Fruit fly (Drosophila melanogaster) whole organism, adult: ENCODE measurements around the gene MESR3.

Experiments
- CG11617 ChIP-seq: fragments of 200-800 bp; sonication (Bioruptor generic); optimal IDR thresholded peaks from 2 replicates; lab custom pipeline; 2017; ENCODE audit warnings: mild to moderate bottlenecking, missing biosample characterization, missing genetic modification reagents, missing genetic modification characterization
- CG12768 ChIP-seq: fragments of 200-800 bp; sonication (Bioruptor generic); optimal IDR thresholded peaks from 2 replicates; lab custom pipeline; 2017; ENCODE audit warnings: missing biosample characterization, missing genetic modification characterization, mild to moderate bottlenecking, moderate library complexity, missing genetic modification reagents
- CG14711 ChIP-seq: fragments of 200-800 bp; sonication (Bioruptor generic); optimal IDR thresholded peaks from 2 replicates; lab custom pipeline; 2018; ENCODE audit warnings: missing biosample characterization, mild to moderate bottlenecking, missing genetic modification characterization, moderate library complexity
- CG1620 ChIP-seq: fragments of 200-800 bp; sonication (Bioruptor generic); optimal IDR thresholded peaks from 2 replicates; lab custom pipeline; 2016; ENCODE audit warnings: missing biosample characterization, missing genetic modification characterization
- CG33017 ChIP-seq: fragments of 200-800 bp; sonication (Bioruptor generic); optimal IDR thresholded peaks from 2 replicates; lab custom pipeline; 2018; ENCODE audit warnings: missing biosample characterization, mild to moderate bottlenecking, missing genetic modification characterization, moderate library complexity
- CG5204 ChIP-seq: fragments of 200-800 bp; sonication (Bioruptor generic); optimal IDR thresholded peaks from 2 replicates; lab custom pipeline; 2016; ENCODE audit warnings: missing biosample characterization, missing genetic modification characterization
- CG7045 ChIP-seq: fragments of 200-800 bp; sonication (Bioruptor generic); optimal IDR thresholded peaks from 2 replicates; lab custom pipeline; 2017; ENCODE audit warnings: missing biosample characterization, mild to moderate bottlenecking, missing genetic modification characterization
- CG7101 ChIP-seq: fragments of 200-800 bp; sonication (Bioruptor generic); optimal IDR thresholded peaks from 2 replicates; lab custom pipeline; 2018; ENCODE audit warnings: missing biosample characterization, mild to moderate bottlenecking, missing genetic modification characterization, moderate library complexity
- Clk ChIP-seq: fragments of 200-800 bp; sonication (Bioruptor generic); optimal IDR thresholded peaks from 2 replicates; lab custom pipeline; 2017; ENCODE audit warnings: missing biosample characterization, missing genetic modification characterization
- Crg-1 ChIP-seq: fragments of 200-800 bp; sonication (Bioruptor generic); optimal IDR thresholded peaks from 2 replicates; lab custom pipeline; 2016; ENCODE audit warnings: missing biosample characterization, missing genetic modification characterization
- Hr96 ChIP-seq: fragments of 200-800 bp; sonication (Bioruptor generic); optimal IDR thresholded peaks from 2 replicates; lab custom pipeline; 2016; ENCODE audit warnings: missing biosample characterization, missing genetic modification characterization
- Mnt ChIP-seq: fragments of 200-800 bp; sonication (Bioruptor generic); optimal IDR thresholded peaks from 2 replicates; lab custom pipeline; 2016; ENCODE audit warnings: missing biosample characterization, mild to moderate bottlenecking, missing genetic modification characterization
- bab1 ChIP-seq: fragments of 200-800 bp; sonication (Bioruptor generic); optimal IDR thresholded peaks from 3 replicates; lab custom pipeline; 2019; ENCODE audit warnings: missing biosample characterization, mild to moderate bottlenecking, missing genetic modification characterization, moderate library complexity
- cic ChIP-seq: fragments of 200-800 bp; sonication (Bioruptor generic); optimal IDR thresholded peaks from 2 replicates; lab custom pipeline; 2017; ENCODE audit warnings: missing biosample characterization, mild to moderate bottlenecking, missing genetic modification characterization, moderate library complexity
- cnc ChIP-seq, 2 experiments: fragments of >200 bp; optimal IDR thresholded peaks; 2 replicates each; lab custom pipeline; 2017
- kay ChIP-seq: fragments of 200-800 bp; sonication (Bioruptor generic); peaks from one replicate; lab custom pipeline; 2016; ENCODE audit warnings: missing biosample characterization, missing genetic modification characterization, borderline replicate concordance
- ovo ChIP-seq: fragments of 200-800 bp; sonication (Bioruptor generic); optimal IDR thresholded peaks from 2 replicates; lab custom pipeline; 2016; ENCODE audit warnings: missing biosample characterization, missing genetic modification characterization
- pad ChIP-seq: fragments of 200-800 bp; sonication (Bioruptor generic); optimal IDR thresholded peaks from 3 replicates; lab custom pipeline; 2017; ENCODE audit warnings: missing biosample characterization, missing genetic modification characterization, mild to moderate bottlenecking, moderate library complexity, missing genetic modification reagents
- tj ChIP-seq: fragments of 200-800 bp; sonication (Bioruptor generic); optimal IDR thresholded peaks from 3 replicates; lab custom pipeline; 2017; ENCODE audit warnings: missing biosample characterization, mild to moderate bottlenecking, missing genetic modification characterization, moderate library complexity
- toe ChIP-seq: fragments of 200-800 bp; sonication (Bioruptor generic); optimal IDR thresholded peaks from 2 replicates; lab custom pipeline; 2016; ENCODE audit warnings: missing biosample characterization, missing genetic modification characterization

Gene MESR3

dm6 chr2L:18576250-18576649, 40.8 kb upstream of the MESR3 start:
- TF ChIP-seq kay, result peak; percentile 57
- TF ChIP-seq CG12768, result no peak
- TF ChIP-seq Mnt (GFP tag; lab: Kevin White, UChicago), result no peak

DNA sequence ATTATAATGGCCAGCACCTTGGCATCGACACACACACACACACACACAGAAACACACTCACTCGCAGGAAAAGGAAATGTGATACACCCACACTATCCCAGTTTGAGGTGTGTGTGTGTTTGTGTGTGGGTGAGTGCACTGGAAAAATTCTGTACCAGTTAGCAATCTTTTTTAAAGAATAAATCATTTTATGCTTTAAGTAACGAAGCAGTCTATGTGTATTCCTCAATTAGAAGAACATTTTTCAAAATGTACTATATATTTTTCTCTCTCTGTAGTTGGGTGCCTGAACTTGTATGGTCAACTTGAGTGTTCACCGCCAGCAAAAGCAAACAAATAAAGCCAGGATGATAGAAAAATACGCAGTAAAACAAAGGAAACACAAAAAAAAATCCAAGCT, 32.4 kb upstream of the MESR3 start:
- TF ChIP-seq CG11617 (GFP tag; lab: Kevin White, UChicago), result no peak
- TF ChIP-seq cnc (optimal IDR thresholded peaks at IDR 0.05; lab: Kevin White, UChicago), result no peak
- TF ChIP-seq CG7045 (GFP tag; lab: Kevin White, UChicago), result no peak
- TF ChIP-seq pad (GFP tag; lab: Kevin White, UChicago), result no peak
- no peak for TF ChIP-seq Hr96
- TF ChIP-seq kay, result no peak
- no peak for TF ChIP-seq CG7101 (tag; lab: Kevin White, UChicago)
- TF ChIP-seq CG33017 (tag; lab: Kevin White, UChicago), result no peak
- no peak for TF ChIP-seq ovo (GFP tag; lab: Kevin White, UChicago)
- TF ChIP-seq Mnt (GFP tag; lab: Kevin White, UChicago), result no peak
- no peak for TF ChIP-seq CG14711 (tag; lab: Kevin White, UChicago)

- TF ChIP-seq ovo (GFP tag; lab: Kevin White, UChicago) (no peak), Crg-1 (GFP tag; lab: Kevin White, UChicago) (peak; percentile 24), cnc (optimal IDR thresholded peaks at IDR 0.05; lab: Kevin White, UChicago) (no peak), Mnt (GFP tag; lab: Kevin White, UChicago) (peak; percentile 55), CG1620 (GFP tag; lab: Kevin White, UChicago) (no peak), cic (no peak), Clk (no peak), kay (no peak), Hr96 (peak; percentile 26), tj (GFP tag; lab: Kevin White, UChicago) (no peak), CG12768 (no peak), CG5204 (GFP tag; lab: Kevin White, UChicago) (no peak), CG7045 (GFP tag; lab: Kevin White, UChicago) (no peak), pad (GFP tag; lab: Kevin White, UChicago) (peak; percentile 19), CG11617 (GFP tag; lab: Kevin White, UChicago) (peak; percentile 12), toe (GFP tag; lab: Kevin White, UChicago) (peak; percentile 52), CG14711 (tag; lab: Kevin White, UChicago) (no peak), bab1 (no peak), CG33017 (tag; lab: Kevin White, UChicago) (no peak), CG7101 (tag; lab: Kevin White, UChicago) (peak; percentile 7)
Measured at dm6 chr2L:18590100-18590941, 26.7 kb upstream of the MESR3 start, which contains the start of the genes Pde11 and CG15160. TSS of gene Pde11 (minus strand) at chr2L:18590342. TSS of gene CG15160 (plus strand) at chr2L:18590891.

DNA sequence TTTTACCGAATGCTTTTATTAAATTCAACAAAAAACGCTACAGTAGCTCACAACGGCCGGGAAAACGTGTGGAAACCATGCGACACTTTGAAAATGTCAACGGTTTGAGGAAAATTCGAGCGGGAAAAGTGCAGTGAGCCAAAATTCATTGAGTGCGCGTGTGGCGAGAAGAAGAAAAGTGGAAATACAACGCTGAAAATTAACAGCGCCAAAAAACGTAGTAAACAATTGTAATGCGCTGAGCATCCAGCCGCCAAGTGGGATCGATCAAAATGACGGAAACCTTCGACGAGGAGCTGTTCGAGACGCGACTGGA, 26.2 kb upstream of the MESR3 start:
- TF ChIP-seq bab1 (no peak), CG11617 (GFP tag; lab: Kevin White, UChicago) (no peak), ovo (GFP tag; lab: Kevin White, UChicago) (no peak), CG7101 (tag; lab: Kevin White, UChicago) (no peak), Crg-1 (GFP tag; lab: Kevin White, UChicago) (no peak), CG14711 (tag; lab: Kevin White, UChicago) (no peak), CG1620 (GFP tag; lab: Kevin White, UChicago) (no peak), tj (GFP tag; lab: Kevin White, UChicago) (no peak), CG33017 (tag; lab: Kevin White, UChicago) (no peak), CG5204 (GFP tag; lab: Kevin White, UChicago) (no peak), CG7045 (GFP tag; lab: Kevin White, UChicago) (no peak), toe (GFP tag; lab: Kevin White, UChicago) (no peak), Mnt (GFP tag; lab: Kevin White, UChicago) (no peak), kay (no peak), Hr96 (no peak), pad (GFP tag; lab: Kevin White, UChicago) (no peak), cic (no peak), CG12768 (no peak), cnc (optimal IDR thresholded peaks at IDR 0.05; lab: Kevin White, UChicago) (no peak), Clk (no peak)

DNA sequence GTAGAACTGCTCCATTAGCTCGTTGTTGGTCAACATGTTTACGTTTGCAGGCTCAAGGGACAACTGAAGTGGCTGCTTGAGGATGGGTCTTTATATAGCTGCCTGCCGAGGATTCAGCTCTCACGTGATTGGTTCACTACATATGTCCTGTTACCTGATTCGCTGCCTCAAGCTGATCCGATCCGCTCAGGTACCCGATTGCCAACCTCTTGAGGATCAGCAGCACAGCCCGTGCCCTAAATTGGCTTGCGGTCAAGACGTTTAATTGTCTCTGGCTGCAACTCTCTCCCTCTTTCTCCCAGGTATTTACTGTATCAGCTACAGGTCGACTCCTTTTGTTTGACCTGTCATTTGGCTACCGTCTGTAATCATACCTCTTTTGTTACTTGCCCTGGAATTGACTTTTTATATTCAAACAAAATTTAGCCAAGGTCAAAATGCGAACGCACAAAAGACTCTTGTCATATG, 20.2 kb upstream of the MESR3 start, which contains the start of gene amos:
TSS of gene amos (minus strand) at position 51 of the 468 bp plus-strand sequence.
- TF ChIP-seq CG5204 (GFP tag; lab: Kevin White, UChicago) (no peak), Hr96 (no peak), Crg-1 (GFP tag; lab: Kevin White, UChicago) (no peak), kay (no peak), Mnt (GFP tag; lab: Kevin White, UChicago) (no peak), ovo (GFP tag; lab: Kevin White, UChicago) (no peak), cic (no peak), CG11617 (GFP tag; lab: Kevin White, UChicago) (no peak), CG12768 (no peak)

DNA sequence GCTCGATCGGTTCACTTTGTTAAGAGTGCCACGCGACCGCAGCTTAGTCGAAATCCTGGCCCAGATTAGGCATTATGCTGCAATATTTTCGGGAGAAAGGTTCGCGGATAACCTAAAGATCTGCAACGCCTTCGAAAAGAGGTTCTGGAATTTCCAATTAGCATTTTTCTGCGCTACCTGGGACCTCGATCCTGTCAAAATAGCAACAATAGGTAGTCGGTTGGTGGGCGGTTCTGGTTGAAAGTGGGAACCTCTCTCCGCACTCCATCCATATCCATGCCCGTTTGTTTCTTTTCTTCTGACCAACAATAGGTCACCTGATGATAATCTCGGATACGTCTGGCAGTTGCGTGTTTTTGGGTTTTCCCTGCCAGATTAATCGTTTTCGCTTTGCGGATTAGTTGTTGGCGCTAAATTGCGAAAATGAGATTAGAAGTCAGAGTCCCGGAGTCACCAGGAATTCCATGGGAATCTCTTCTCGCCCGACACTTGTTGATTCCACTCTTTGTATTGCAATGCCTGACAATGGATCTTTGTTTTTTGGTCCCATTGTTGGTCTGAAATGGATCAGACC, 18.8 kb upstream of the MESR3 start:
- TF ChIP-seq Mnt (GFP tag; lab: Kevin White, UChicago) (no peak), Hr96 (no peak), cic (no peak), CG5204 (GFP tag; lab: Kevin White, UChicago) (no peak), tj (GFP tag; lab: Kevin White, UChicago) (no peak), kay (no peak), CG1620 (GFP tag; lab: Kevin White, UChicago) (no peak), CG11617 (GFP tag; lab: Kevin White, UChicago) (no peak), Crg-1 (GFP tag; lab: Kevin White, UChicago) (no peak), CG7045 (GFP tag; lab: Kevin White, UChicago) (no peak)
